Fruit fly (Drosophila melanogaster) whole organism, adult: Measurements from ENCODE around the gene CG10907.
A peak's percentile ranks its signal among the peaks of the same experiment; 100 is the strongest.

ENCODE experiments used
- CG11617 ChIP-seq: fragments of 200-800 bp; sonication (Bioruptor generic); optimal IDR thresholded peaks from 2 replicates; lab custom pipeline; 2017; ENCODE audit warnings: mild to moderate bottlenecking, missing biosample characterization, missing genetic modification reagents, missing genetic modification characterization
- CG1620 ChIP-seq: fragments of 200-800 bp; sonication (Bioruptor generic); optimal IDR thresholded peaks from 2 replicates; lab custom pipeline; 2016; ENCODE audit warnings: missing biosample characterization, missing genetic modification characterization
- CG7045 ChIP-seq: fragments of 200-800 bp; sonication (Bioruptor generic); optimal IDR thresholded peaks from 2 replicates; lab custom pipeline; 2017; ENCODE audit warnings: missing biosample characterization, mild to moderate bottlenecking, missing genetic modification characterization
- CG7101 ChIP-seq: fragments of 200-800 bp; sonication (Bioruptor generic); optimal IDR thresholded peaks from 2 replicates; lab custom pipeline; 2018; ENCODE audit warnings: missing biosample characterization, mild to moderate bottlenecking, missing genetic modification characterization, moderate library complexity
- Crg-1 ChIP-seq: fragments of 200-800 bp; sonication (Bioruptor generic); optimal IDR thresholded peaks from 2 replicates; lab custom pipeline; 2016; ENCODE audit warnings: missing biosample characterization, missing genetic modification characterization
- cic ChIP-seq: fragments of 200-800 bp; sonication (Bioruptor generic); optimal IDR thresholded peaks from 2 replicates; lab custom pipeline; 2017; ENCODE audit warnings: missing biosample characterization, mild to moderate bottlenecking, missing genetic modification characterization, moderate library complexity
- kay ChIP-seq: fragments of 200-800 bp; sonication (Bioruptor generic); peaks from one replicate; lab custom pipeline; 2016; ENCODE audit warnings: missing biosample characterization, missing genetic modification characterization, borderline replicate concordance
- ovo ChIP-seq: fragments of 200-800 bp; sonication (Bioruptor generic); optimal IDR thresholded peaks from 2 replicates; lab custom pipeline; 2016; ENCODE audit warnings: missing biosample characterization, missing genetic modification characterization

DNA sequence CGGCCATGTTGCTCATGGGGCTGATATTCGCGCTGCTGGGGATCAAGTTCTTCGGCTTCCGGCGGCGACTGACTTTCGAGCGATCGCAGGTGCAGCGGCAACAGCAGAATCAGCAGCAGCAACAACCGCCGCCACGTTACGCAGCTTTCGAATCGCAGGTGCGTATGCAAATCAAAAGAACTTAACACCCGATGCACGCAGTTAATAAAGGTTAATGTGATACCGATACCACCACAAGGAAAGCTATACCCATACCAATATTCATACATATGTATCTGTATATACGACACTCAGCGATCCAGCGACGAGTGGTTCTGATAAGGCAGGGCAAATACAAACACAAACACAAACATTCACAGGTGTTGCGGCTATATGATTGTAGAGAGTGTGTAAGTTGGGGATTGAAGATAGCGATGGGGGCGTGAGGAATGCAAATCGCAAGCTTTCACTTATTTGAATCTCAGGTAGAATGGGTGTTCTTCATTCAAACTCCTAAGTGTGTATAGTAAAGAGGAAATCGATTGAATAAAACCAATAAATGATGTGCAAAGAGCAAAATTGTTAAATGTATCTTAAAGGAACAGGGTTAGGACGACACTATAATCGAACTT lies 15.9 kb upstream of the CG10907 start:
- TF ChIP-seq ovo (GFP tag; lab: Kevin White, UChicago) (no peak), Crg-1 (GFP tag; lab: Kevin White, UChicago) (no peak), kay (GFP tag; lab: Kevin White, UChicago) (peak; percentile 21), CG11617 (GFP tag; lab: Kevin White, UChicago) (no peak), CG7045 (no peak), CG1620 (GFP tag; lab: Kevin White, UChicago) (no peak), CG7101 (tag; lab: Kevin White, UChicago) (no peak), cic (GFP tag; lab: Kevin White, UChicago) (peak; percentile 50)
